Fruit fly (Drosophila melanogaster): Measurements from ENCODE around the gene CG14442.

CG14442 gene

DNA sequence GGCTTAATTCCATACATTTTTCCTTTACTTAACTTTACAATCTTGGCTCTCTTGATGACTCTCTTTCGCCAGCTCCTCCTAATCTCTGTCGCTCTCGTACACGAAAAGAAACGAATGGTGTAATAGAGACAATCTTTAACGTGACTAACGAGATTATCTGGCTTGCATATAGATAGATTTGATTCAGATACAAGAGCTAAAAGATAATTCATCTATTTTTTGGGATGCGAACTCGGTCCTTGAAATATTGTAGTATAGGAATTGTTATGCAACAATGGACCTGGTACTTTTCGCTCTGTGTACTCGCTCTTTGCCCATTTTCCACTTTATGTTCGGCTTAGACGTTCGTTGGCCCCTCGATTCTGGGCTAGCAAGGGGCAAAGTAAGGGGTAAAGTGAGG, 16.5 kb upstream of the CG14442 start:
- no peak for TF ChIP-seq CTCF (optimal IDR thresholded peaks at IDR 0.05)
- TF ChIP-seq CG8478 (optimal IDR thresholded peaks at IDR 0.05): no peak

DNA sequence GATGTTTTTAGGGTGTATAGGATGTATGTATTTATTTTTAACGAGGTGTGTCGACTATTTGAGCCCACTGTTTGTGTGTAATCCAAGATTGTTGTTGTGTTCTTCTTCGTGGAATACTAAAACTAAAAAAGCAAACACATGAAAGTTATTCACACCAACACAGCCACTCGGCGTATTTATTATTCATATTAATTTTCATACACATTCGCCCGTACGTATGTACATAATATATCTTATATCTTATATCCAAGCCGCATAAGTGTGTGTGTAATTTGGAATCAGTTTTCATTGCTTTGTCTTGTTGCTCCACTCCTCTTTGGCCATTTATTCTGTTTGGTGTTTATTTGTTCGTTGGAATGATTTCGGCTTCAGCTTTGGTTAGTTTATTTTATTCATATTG, 15.9 kb upstream of the CG14442 start:
- no peak for TF ChIP-seq CTCF (optimal IDR thresholded peaks at IDR 0.05)
- no peak for TF ChIP-seq CG8478 (optimal IDR thresholded peaks at IDR 0.05)

DNA sequence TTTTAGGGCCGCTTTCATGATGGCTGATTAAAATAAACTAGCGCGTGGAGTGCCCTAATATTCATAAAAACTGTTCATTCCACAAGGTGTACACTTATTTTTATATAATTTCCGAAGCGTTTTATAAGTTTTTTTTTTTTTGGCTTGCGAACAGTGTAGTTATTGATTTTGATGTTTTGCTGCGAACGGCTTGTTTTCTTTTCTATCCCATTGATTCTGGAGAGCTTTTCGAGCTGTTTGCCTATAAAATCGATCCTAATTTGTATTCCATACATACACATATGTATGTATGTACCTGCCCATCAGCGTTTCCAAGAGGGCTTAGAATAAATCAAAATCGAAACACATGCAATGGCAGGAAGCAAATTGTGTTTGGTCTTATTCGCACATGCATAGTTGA, 15.5 kb upstream of the CG14442 start:
- no peak for TF ChIP-seq CTCF (optimal IDR thresholded peaks at IDR 0.05)

DNA sequence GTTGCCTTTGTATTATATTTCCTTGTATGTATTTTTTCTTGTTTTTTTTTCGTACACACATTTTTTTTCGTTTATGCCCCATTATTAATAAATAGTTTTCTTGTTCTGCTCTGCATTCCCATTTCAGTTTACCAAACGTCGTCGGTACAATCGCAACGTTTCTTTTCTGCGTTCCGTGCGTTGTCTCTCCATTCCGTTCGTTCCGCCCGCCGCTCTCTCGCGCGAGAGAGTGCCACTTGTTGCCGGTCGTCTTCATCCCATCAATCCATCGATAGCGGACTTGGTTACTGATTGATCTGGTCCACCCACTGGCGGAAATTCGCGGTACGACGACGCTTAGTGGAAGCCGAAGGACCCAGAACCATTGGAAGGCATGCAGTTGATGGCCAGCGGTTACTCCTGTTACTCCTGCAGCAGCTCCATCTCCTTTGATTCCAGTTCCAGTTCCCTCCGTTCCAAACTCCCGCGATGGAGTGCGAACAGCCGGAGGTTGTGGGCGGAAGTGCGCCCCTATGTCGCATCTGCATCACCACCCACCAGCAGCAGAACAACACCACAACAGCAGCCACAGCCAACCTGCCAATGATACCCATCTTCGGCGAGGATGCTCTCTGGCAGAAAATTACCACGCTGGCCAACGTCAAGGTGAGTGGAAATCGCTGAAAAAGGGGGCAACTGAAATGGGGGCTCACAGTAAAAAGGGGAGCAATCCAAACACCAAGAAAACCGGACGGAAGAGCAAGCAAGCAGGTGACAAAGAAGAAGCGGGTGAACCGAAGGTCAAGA, 14.6 kb upstream of the CG14442 start:
- TF ChIP-seq CTCF (optimal IDR thresholded peaks at IDR 0.05): no peak
- no peak for TF ChIP-seq CG8478 (optimal IDR thresholded peaks at IDR 0.05)

DNA sequence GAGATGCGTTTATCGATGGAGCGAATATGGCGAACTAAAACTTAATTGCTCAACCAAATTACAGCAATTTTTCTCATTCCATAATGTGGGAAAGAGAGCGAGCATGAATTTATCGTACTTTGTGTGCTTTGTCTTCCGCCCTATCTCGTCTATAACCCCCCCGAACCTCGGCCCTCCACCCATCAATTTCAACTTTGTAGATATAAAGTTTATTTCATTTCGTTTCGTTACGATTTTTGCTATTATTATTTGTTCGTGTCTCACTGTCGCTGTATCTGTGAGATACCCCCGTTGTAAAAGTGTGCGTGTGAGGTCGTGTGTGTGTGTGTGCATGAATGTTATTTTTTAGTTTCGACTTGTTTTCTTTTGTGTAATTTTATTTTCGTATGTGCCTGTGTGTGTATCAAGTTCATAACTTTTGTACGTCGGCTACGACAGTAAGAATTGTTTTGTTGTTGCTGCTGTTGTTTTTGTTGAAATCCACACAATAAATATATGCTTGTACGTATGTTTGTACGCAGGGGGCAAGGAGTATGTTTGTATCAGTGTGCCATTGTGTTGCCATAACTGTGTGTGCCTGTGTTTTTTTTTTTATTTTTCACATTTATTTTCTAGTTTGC, 13.9 kb upstream of the CG14442 start:
- TF ChIP-seq CTCF (optimal IDR thresholded peaks at IDR 0.05): no peak
- TF ChIP-seq CG8478 (optimal IDR thresholded peaks at IDR 0.05): no peak

DNA sequence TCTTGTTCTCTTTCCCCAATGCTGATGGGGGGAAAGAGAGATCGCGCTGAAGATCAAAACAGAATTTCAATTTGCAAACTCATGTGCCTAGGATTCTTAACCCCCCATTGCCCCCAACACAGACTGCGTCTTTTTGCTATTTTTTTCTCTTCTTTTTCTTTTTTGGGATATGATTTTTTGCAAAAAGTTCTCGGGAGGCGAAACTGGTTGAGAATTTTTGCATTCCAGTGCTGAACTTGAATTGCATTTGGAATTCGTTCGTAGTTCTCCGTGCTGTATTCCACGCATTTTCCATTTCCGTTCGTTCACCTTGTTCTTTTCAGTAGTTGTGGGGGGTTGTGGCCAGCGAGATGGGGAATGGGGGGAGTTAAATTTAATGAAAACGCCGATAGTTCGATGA, 13.3 kb upstream of the CG14442 start:
- TF ChIP-seq CTCF (optimal IDR thresholded peaks at IDR 0.05): no peak
- TF ChIP-seq CG8478 (optimal IDR thresholded peaks at IDR 0.05): no peak

DNA sequence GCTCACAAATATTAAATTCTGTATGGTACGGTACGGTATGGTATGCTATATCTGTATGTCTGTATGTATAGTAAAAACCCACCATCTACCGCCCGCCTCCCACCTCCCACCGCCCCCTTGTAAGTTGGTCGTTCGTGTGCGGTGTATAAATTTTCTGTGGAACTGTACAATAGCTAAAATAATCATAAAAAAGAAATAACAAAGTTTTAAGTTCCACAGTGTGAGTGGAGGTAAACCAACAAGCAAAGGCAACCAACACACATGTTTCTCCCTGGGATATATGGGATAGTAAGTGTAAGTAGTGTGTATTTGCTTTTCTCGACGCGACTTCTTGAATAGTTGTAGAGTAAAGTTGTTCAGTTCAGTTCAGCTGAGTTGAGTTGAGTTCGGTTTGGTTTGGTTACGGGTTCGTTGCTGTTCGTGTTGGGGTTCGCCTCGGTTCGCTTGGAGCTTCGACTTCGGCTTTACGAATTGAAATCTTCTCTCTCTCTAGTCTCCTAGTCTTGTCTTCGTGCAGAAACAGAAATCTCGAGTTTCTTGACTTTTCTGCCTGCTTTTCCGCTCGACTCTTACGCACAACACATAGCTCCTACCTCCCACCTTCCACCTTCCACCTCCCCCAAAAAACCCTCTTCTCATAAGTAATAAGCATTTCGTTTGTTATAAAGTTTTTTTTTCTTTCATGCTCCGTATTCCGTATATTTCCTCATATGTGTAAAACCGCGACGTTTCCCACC, 11.9 kb upstream of the CG14442 start:
- TF ChIP-seq CG8478 (optimal IDR thresholded peaks at IDR 0.05) (no peak), CTCF (optimal IDR thresholded peaks at IDR 0.05) (no peak)

DNA sequence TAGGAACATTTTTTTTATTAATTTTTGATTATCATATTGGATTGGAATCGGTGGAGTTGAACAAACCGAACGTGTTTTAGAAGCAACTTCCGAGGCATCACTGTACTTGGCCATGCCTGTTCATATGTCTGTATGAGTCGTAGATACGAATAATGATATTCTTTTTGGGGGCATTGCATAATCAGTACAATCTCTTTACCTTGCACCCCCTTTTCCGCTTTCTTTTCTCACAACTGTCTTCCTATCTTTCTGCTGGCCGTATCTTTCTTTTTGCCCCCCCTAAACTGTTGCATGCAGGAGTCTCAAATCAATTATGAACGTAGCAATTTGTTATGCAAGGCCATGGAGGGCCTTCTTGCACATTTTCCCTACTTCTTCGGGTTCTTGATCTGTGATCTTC, 11.1 kb upstream of the CG14442 start:
- no peak for TF ChIP-seq CG8478 (optimal IDR thresholded peaks at IDR 0.05)
- TF ChIP-seq CTCF (optimal IDR thresholded peaks at IDR 0.05): no peak

DNA sequence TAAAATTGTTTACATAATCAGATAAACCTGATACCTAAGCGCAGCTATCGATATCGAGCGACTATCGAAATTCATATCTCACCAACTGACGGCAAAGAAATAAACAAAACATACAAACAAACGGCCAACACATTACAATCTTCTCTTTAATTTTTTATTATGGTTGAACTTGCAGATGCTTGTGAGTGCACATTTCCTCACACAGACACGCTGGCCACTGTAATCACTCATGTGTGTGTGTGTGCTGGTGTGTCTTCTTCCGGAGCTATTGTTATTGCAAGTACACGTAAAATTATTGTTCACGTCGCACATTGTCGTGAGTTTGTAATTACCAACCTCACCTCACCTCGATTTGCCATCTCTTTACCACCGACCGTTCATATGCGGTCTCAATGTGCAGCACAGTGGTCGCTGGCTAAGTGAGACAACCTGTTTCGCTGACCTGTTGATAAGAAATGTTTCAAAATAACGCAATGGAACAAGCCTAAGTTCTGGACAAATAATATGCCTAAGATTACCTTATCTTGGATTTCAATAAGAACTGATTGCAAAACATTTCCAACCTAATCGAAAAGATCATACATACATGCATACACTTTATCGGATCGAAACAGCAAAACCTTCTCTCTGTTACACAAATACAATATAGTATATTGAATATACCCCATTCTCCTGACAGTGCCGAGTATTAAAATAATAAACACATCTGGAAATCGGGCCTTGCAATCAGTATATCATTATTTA, 10.4 kb upstream of the CG14442 start:
- no peak for TF ChIP-seq CTCF (optimal IDR thresholded peaks at IDR 0.05)
- no peak for TF ChIP-seq CG8478 (optimal IDR thresholded peaks at IDR 0.05)

DNA sequence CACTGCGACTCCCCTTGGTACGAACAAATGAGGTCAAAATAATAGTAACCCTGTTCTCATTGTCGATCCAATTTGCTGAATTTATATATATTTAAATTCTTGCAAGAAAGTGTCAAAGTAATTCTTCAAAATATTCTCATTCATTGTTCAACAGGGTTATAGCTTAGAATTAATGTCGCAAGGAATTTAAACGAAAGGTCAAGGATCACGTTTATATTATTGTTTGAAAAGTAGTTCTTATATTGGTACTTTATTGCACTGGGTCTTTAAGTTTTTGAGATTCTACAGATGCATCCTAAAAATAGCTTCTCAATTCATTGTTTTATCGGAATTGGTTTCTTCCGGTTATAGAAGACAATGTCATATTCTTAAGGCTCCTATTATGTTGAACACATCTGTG, 9.2 kb upstream of the CG14442 start:
- TF ChIP-seq CG8478 (optimal IDR thresholded peaks at IDR 0.05): no peak
- no peak for TF ChIP-seq CTCF (optimal IDR thresholded peaks at IDR 0.05)

DNA sequence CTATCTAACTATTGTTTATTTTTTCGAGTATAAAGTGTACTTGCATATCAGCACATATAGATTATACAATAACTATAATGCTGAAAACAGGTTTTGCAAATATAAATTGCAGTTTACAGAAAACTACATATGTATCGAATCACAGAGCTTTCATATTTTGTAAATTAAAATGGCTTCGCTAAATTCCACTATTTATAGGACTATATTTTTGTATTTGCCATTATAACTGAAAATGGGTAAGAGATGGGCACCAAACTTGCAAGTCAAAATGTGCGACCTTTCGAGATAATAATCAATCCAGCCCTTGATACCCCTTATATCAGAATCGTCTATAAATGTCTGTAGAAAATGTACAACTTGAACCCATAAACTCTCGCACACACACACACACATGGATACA, 8.4 kb upstream of the CG14442 start:
- TF ChIP-seq CTCF (optimal IDR thresholded peaks at IDR 0.05) (no peak), CG8478 (optimal IDR thresholded peaks at IDR 0.05) (no peak)

DNA sequence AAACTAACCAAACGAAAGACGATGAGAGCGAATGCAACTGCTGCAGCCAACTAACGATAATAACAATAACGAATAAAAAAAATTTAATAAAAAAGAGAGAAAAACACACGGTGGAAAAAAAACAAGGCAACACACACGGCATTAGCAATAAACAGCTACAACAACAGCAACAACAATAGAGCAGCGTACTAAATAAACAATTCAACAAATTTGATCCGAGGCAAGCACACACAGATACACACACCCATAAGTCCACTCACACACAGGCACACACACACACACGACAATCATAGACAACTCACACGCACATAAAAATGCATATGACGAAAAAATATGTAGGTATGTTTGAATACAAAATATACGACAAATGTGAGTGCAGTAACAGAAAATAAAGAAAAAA, 7.8 kb upstream of the CG14442 start:
- TF ChIP-seq CTCF (optimal IDR thresholded peaks at IDR 0.05) (no peak), CG8478 (optimal IDR thresholded peaks at IDR 0.05) (no peak)

DNA sequence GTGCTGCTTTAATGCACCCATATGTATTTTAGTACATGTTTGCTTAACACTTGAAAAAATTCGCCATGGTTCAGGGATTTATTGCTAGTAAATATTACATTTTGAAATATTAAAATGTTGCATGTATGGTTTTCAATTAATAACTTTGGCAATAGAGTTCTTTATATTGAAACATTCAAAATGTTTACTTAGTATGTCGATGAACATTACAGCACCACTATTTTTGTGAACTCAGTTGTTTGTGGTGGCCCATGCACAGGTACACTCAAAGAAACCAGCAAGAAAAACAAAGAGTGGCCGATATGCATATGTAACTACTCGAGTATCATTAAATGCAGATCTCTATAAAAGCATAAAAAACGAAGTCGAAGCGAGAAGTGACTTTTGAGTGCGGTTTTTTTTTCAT, 7.2 kb upstream of the CG14442 start:
- TF ChIP-seq CG8478 (optimal IDR thresholded peaks at IDR 0.05) (no peak), CTCF (optimal IDR thresholded peaks at IDR 0.05) (no peak)

DNA sequence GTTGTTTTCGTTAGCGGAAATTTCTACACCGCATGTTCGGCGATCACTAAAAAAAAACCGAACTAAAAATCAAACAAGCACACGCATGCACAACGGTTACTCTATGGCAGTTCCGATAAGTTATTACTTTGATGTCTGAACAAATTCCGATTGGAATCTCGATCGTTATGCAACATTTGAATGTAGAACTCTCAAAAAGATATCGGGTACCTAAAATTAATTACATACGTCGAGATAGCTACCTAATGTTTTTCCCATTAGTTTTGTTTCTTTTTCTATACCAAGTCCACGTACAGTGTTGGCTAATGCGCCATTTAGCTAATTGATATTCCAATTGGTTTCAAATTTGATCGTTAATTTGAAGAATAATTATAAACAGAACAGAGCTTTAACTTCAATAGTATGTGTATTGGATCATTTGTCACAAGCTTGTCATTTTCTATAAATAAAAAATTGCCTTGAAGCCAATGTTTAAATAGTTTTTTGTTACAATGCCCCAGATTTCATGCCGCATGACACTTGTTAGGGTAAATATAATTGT, 6.3 kb upstream of the CG14442 start:
- TF ChIP-seq CTCF (optimal IDR thresholded peaks at IDR 0.05) (no peak), CG8478 (optimal IDR thresholded peaks at IDR 0.05) (no peak)

All from S2 (cell line).